In genomic region chr2L:18517002-18517635, dm6 we compare ENCODE assay signal across 4 fruit fly cellular contexts.
TF ChIP-seq lines count a peak whose summit lies in the region.

TSS of gene CG10211 (plus strand) at chr2L:18517487.

- no peak for TF ChIP-seq CTCF in whole organism, embryonic (GFP tag; optimal IDR thresholded peaks at IDR 0.05; lab: Kevin White, UChicago)

TF ChIP-seq in whole organism, embryonic, 481 proteins besides CTCF, POLR2A, EP300 and RAD21 (continues in another document):
- peak; percentile 81 for TF ChIP-seq CG13894 (tag; optimal IDR thresholded peaks at IDR 0.05; lab: Kevin White, UChicago)
- TF ChIP-seq CG11695 (GFP tag; IDR thresholded peaks at IDR 0.05; lab: Robert Waterston, UW): 0 out of 3 replicates have a peak, but pooled peaks have one; percentile 6
- TF ChIP-seq CG8281 (tag; optimal IDR thresholded peaks at IDR 0.05; lab: Kevin White, UChicago): peak; percentile 20
- TF ChIP-seq Bgb (GFP tag; IDR thresholded peaks at IDR 0.05; lab: Robert Waterston, UW; ENCODE audit: partially characterized antibody): peak; percentile 18; the same call in 1 of the 2 replicates
- peak; percentile 56 for TF ChIP-seq Jarid2 (GFP tag; optimal IDR thresholded peaks at IDR 0.05; lab: Kevin White, UChicago)
- TF ChIP-seq Blimp-1 (GFP tag; optimal IDR thresholded peaks at IDR 0.05; lab: Kevin White, UChicago): peak; percentile 98
- TF ChIP-seq CG11504 (tag; optimal IDR thresholded peaks at IDR 0.05; lab: Kevin White, UChicago): peak; percentile 10
- peak; percentile 21; the same call in 1 of the 2 replicates for TF ChIP-seq amos (GFP tag; IDR thresholded peaks at IDR 0.05; lab: Robert Waterston, UW; ENCODE audit: partially characterized antibody)
- TF ChIP-seq CG11560 (tag; IDR thresholded peaks at IDR 0.05; lab: Robert Waterston, UW): no peak
- TF ChIP-seq pros (GFP tag; optimal IDR thresholded peaks at IDR 0.05; lab: Kevin White, UChicago): peak; percentile 42
- TF ChIP-seq CG12769 (tag; optimal IDR thresholded peaks at IDR 0.05; lab: Kevin White, UChicago): peak; percentile 84
- TF ChIP-seq so (GFP tag; IDR thresholded peaks at IDR 0.05; lab: Robert Waterston, UW): no peak
- peak; percentile 15; the same call in 1 of the 2 replicates for TF ChIP-seq bbx (GFP tag; IDR thresholded peaks at IDR 0.05; lab: Robert Waterston, UW; ENCODE audit: partially characterized antibody)
- TF ChIP-seq CG6175 (GFP tag; IDR thresholded peaks at IDR 0.05; lab: Robert Waterston, UW): 0 out of 3 replicates have a peak, but pooled peaks have one; percentile 27
- TF ChIP-seq chinmo (GFP tag; IDR thresholded peaks at IDR 0.05; lab: Robert Waterston, UW; ENCODE audit: partially characterized antibody): peak; percentile 80; the same call in 3 of the 4 replicates
- no peak for TF ChIP-seq CG7372 (GFP tag; IDR thresholded peaks at IDR 0.05; lab: Robert Waterston, UW)
- TF ChIP-seq CG13287 (GFP tag; IDR thresholded peaks at IDR 0.05; lab: Robert Waterston, UW; ENCODE audit: partially characterized antibody): peak; percentile 19; the same call in 1 of the 2 replicates
- no peak for TF ChIP-seq CG12299 (tag; optimal IDR thresholded peaks at IDR 0.05; lab: Kevin White, UChicago)
- TF ChIP-seq CG33557 (GFP tag; optimal IDR thresholded peaks at IDR 0.05; lab: Kevin White, UChicago): peak; percentile 17

TF ChIP-seq in whole organism, prepupa, 60 proteins besides CTCF, POLR2A, EP300 and RAD21 (continues in another document):
- peak; percentile 44 for TF ChIP-seq dsx (GFP tag; optimal IDR thresholded peaks at IDR 0.05; lab: Kevin White, UChicago; ENCODE audit: poor library complexity, severe bottlenecking)
- peak; percentile 55 for TF ChIP-seq CG10669 (GFP tag; optimal IDR thresholded peaks at IDR 0.05; lab: Kevin White, UChicago)
- TF ChIP-seq fkh (GFP tag; optimal IDR thresholded peaks at IDR 0.05; lab: Kevin White, UChicago): no peak
- TF ChIP-seq CG8632 (GFP tag; optimal IDR thresholded peaks at IDR 0.05; lab: Kevin White, UChicago): peak; percentile 54
- TF ChIP-seq cyc (GFP tag; optimal IDR thresholded peaks at IDR 0.05; lab: Kevin White, UChicago): peak; percentile 43
- peak; percentile 44 for TF ChIP-seq acj6 (GFP tag; optimal IDR thresholded peaks at IDR 0.05; lab: Kevin White, UChicago)
- peak; percentile 60 for TF ChIP-seq Eip75B (GFP tag; optimal IDR thresholded peaks at IDR 0.05; lab: Kevin White, UChicago)
- TF ChIP-seq Sox14 (GFP tag; optimal IDR thresholded peaks at IDR 0.05; lab: Kevin White, UChicago): peak; percentile 63
- peak; percentile 56 for TF ChIP-seq CG3919 (GFP tag; optimal IDR thresholded peaks at IDR 0.05; lab: Kevin White, UChicago)
- peak; percentile 57 for TF ChIP-seq OdsH (GFP tag; optimal IDR thresholded peaks at IDR 0.05; lab: Kevin White, UChicago)
- no peak for TF ChIP-seq CG11902 (GFP tag; optimal IDR thresholded peaks at IDR 0.05; lab: Kevin White, UChicago)
- peak; percentile 60 for TF ChIP-seq CG6808 (GFP tag; optimal IDR thresholded peaks at IDR 0.05; lab: Kevin White, UChicago)
- TF ChIP-seq Eip78C (GFP tag; lab: Kevin White, UChicago): peak; percentile 87
- peak; percentile 25 for TF ChIP-seq Hr39 (GFP tag; optimal IDR thresholded peaks at IDR 0.05; lab: Kevin White, UChicago)
- no peak for TF ChIP-seq CG16779 (tag; optimal IDR thresholded peaks at IDR 0.05; lab: Kevin White, UChicago)
- peak; percentile 30 for TF ChIP-seq CG9139 (GFP tag; optimal IDR thresholded peaks at IDR 0.05; lab: Kevin White, UChicago)
- peak; percentile 51 for TF ChIP-seq net (GFP tag; optimal IDR thresholded peaks at IDR 0.05; lab: Kevin White, UChicago)
- peak; percentile 43 for TF ChIP-seq Lpt (GFP tag; optimal IDR thresholded peaks at IDR 0.05; lab: Kevin White, UChicago)
- TF ChIP-seq Smox (GFP tag; optimal IDR thresholded peaks at IDR 0.05; lab: Kevin White, UChicago): peak; percentile 28
- TF ChIP-seq topi (GFP tag; optimal IDR thresholded peaks at IDR 0.05; lab: Kevin White, UChicago): peak; percentile 62
- peak; percentile 44 for TF ChIP-seq dac (GFP tag; optimal IDR thresholded peaks at IDR 0.05; lab: Kevin White, UChicago)
- peak; percentile 26 for TF ChIP-seq CG6792 (GFP tag; optimal IDR thresholded peaks at IDR 0.05; lab: Kevin White, UChicago)
- peak; percentile 48 for TF ChIP-seq pdm3 (GFP tag; optimal IDR thresholded peaks at IDR 0.05; lab: Kevin White, UChicago)

TF ChIP-seq in whole organism, pupa, 21 proteins besides CTCF, POLR2A, EP300 and RAD21:
- TF ChIP-seq Snoo (tag; optimal IDR thresholded peaks at IDR 0.05; lab: Kevin White, UChicago): peak; percentile 46
- peak; percentile 73 for TF ChIP-seq CG8159 (tag; optimal IDR thresholded peaks at IDR 0.05; lab: Kevin White, UChicago)
- TF ChIP-seq CG12605 (GFP tag; IDR thresholded peaks at IDR 0.05; lab: Robert Waterston, UW): no peak
- TF ChIP-seq Ets98B (GFP tag; IDR thresholded peaks at IDR 0.05; lab: Robert Waterston, UW): no peak; the same call in 1 of the 2 replicates
- TF ChIP-seq CG14655 (GFP tag; optimal IDR thresholded peaks at IDR 0.05; lab: Kevin White, UChicago): peak; percentile 71
- no peak for TF ChIP-seq D1 (tag; optimal IDR thresholded peaks at IDR 0.05; lab: Kevin White, UChicago)
- TF ChIP-seq Pif1A (GFP tag; optimal IDR thresholded peaks at IDR 0.05; lab: Kevin White, UChicago): peak; percentile 47
- TF ChIP-seq gl (tag; optimal IDR thresholded peaks at IDR 0.05; lab: Kevin White, UChicago): no peak
- peak; percentile 36 for TF ChIP-seq Pif1B (GFP tag; optimal IDR thresholded peaks at IDR 0.05; lab: Kevin White, UChicago)
- TF ChIP-seq CG15710 (tag; optimal IDR thresholded peaks at IDR 0.05; lab: Kevin White, UChicago): peak; percentile 64
- peak; percentile 49; the same call in 2 of the 3 replicates for TF ChIP-seq CG4496 (GFP tag; IDR thresholded peaks at IDR 0.05; lab: Robert Waterston, UW)
- TF ChIP-seq CG34367 (tag; optimal IDR thresholded peaks at IDR 0.05; lab: Kevin White, UChicago): peak; percentile 60
- no peak; the same call in 2 of the 3 replicates for TF ChIP-seq fd96Ca (GFP tag; IDR thresholded peaks at IDR 0.05; lab: Robert Waterston, UW)
- peak; percentile 58 for TF ChIP-seq CG9948 (tag; optimal IDR thresholded peaks at IDR 0.05; lab: Kevin White, UChicago)
- TF ChIP-seq EcR (GFP tag; optimal IDR thresholded peaks at IDR 0.05; lab: Kevin White, UChicago): peak; percentile 45
- peak; percentile 24 for TF ChIP-seq CG13204 (GFP tag; optimal IDR thresholded peaks at IDR 0.05; lab: Kevin White, UChicago)
- no peak for TF ChIP-seq CG10348 (GFP tag; IDR thresholded peaks at IDR 0.05; lab: Robert Waterston, UW)
- TF ChIP-seq CG8301 (tag; optimal IDR thresholded peaks at IDR 0.05; lab: Kevin White, UChicago): peak; percentile 67
- peak; percentile 67 for TF ChIP-seq CG17806 (tag; optimal IDR thresholded peaks at IDR 0.05; lab: Kevin White, UChicago)
- peak; percentile 47 for TF ChIP-seq rn (GFP tag; IDR thresholded peaks at IDR 0.05; lab: Robert Waterston, UW)
- 0 out of 2 replicates have a peak, but pooled peaks have one; percentile 9 for TF ChIP-seq CG32121 (GFP tag; IDR thresholded peaks at IDR 0.05; lab: Robert Waterston, UW)
TF ChIP-seq in whole organism, pupa: peak in this region for 15.

TF ChIP-seq in whole organism, wandering third instar larva, 38 proteins besides CTCF, POLR2A, EP300 and RAD21 (continues in another document):
- TF ChIP-seq rgr (GFP tag; optimal IDR thresholded peaks at IDR 0.05; lab: Kevin White, UChicago): peak; percentile 28
- TF ChIP-seq HLH106 (tag; optimal IDR thresholded peaks at IDR 0.05; lab: Kevin White, UChicago): peak; percentile 42
- TF ChIP-seq Rel (GFP tag; optimal IDR thresholded peaks at IDR 0.05; lab: Kevin White, UChicago): no peak
- TF ChIP-seq Rel (tag; optimal IDR thresholded peaks at IDR 0.05; lab: Kevin White, UChicago): no peak
- peak; percentile 27 for TF ChIP-seq h (GFP tag; optimal IDR thresholded peaks at IDR 0.05; lab: Kevin White, UChicago)
- TF ChIP-seq tai (GFP tag; optimal IDR thresholded peaks at IDR 0.05; lab: Kevin White, UChicago): no peak
- TF ChIP-seq fru (GFP tag; optimal IDR thresholded peaks at IDR 0.05; lab: Kevin White, UChicago): peak; percentile 60
- TF ChIP-seq Jra (GFP tag; optimal IDR thresholded peaks at IDR 0.05; lab: Kevin White, UChicago): no peak
- TF ChIP-seq dmrt93B (GFP tag; optimal IDR thresholded peaks at IDR 0.05; lab: Kevin White, UChicago): peak; percentile 10
- no peak for TF ChIP-seq Dfd (GFP tag; optimal IDR thresholded peaks at IDR 0.05; lab: Kevin White, UChicago)
- TF ChIP-seq Mio (GFP tag; optimal IDR thresholded peaks at IDR 0.05; lab: Kevin White, UChicago): no peak
- TF ChIP-seq CG9705 (GFP tag; optimal IDR thresholded peaks at IDR 0.05; lab: Kevin White, UChicago): peak; percentile 11
- no peak for TF ChIP-seq Abd-B (GFP tag; optimal IDR thresholded peaks at IDR 0.05; lab: Kevin White, UChicago)
- TF ChIP-seq psq (GFP tag; optimal IDR thresholded peaks at IDR 0.05; lab: Kevin White, UChicago): peak; percentile 50
- no peak for TF ChIP-seq jim (GFP tag; optimal IDR thresholded peaks at IDR 0.05; lab: Kevin White, UChicago)
- TF ChIP-seq OdsH (GFP tag; optimal IDR thresholded peaks at IDR 0.05; lab: Kevin White, UChicago): peak; percentile 36
- no peak for TF ChIP-seq usp (GFP tag; optimal IDR thresholded peaks at IDR 0.05; lab: Kevin White, UChicago)
- TF ChIP-seq CG32264 (GFP tag; optimal IDR thresholded peaks at IDR 0.05; lab: Kevin White, UChicago): no peak
- no peak for TF ChIP-seq brk (GFP tag; optimal IDR thresholded peaks at IDR 0.05; lab: Kevin White, UChicago)
- TF ChIP-seq Hr83 (GFP tag; optimal IDR thresholded peaks at IDR 0.05; lab: Kevin White, UChicago; ENCODE audit: poor library complexity, severe bottlenecking): no peak
- no peak for TF ChIP-seq CrebA (GFP tag; optimal IDR thresholded peaks at IDR 0.05; lab: Kevin White, UChicago; ENCODE audit: borderline replicate concordance)
- TF ChIP-seq foxo (GFP tag; optimal IDR thresholded peaks at IDR 0.05; lab: Kevin White, UChicago): peak in 1 of 2 experiments; percentile 38
- no peak for TF ChIP-seq sage (GFP tag; optimal IDR thresholded peaks at IDR 0.05; lab: Kevin White, UChicago)
- TF ChIP-seq br (GFP tag; optimal IDR thresholded peaks at IDR 0.05; lab: Kevin White, UChicago): peak; percentile 53
- TF ChIP-seq woc (GFP tag; optimal IDR thresholded peaks at IDR 0.05; lab: Kevin White, UChicago): peak; percentile 53
- peak; percentile 75 for TF ChIP-seq Dif (GFP tag; optimal IDR thresholded peaks at IDR 0.05; lab: Kevin White, UChicago; ENCODE audit: partially characterized antibody)
- TF ChIP-seq dl (GFP tag; optimal IDR thresholded peaks at IDR 0.05; lab: Kevin White, UChicago; ENCODE audit: insufficient read depth in 1 of 2, partially characterized antibody in 2 of 2): peak in 1 of 2 experiments; percentile 63
- no peak for TF ChIP-seq lola (GFP tag; optimal IDR thresholded peaks at IDR 0.05; lab: Kevin White, UChicago)
- no peak for TF ChIP-seq N (GFP tag; optimal IDR thresholded peaks at IDR 0.05; lab: Kevin White, UChicago)
- no peak for TF ChIP-seq GATAd (GFP tag; optimal IDR thresholded peaks at IDR 0.05; lab: Kevin White, UChicago)
- no peak for TF ChIP-seq pan (optimal IDR thresholded peaks at IDR 0.05; lab: Kevin White, UChicago)

Comparison
In these comparisons a context has a peak if more than half of its experiments do, and no peak if none do; other contexts are left out.
1. Of the 7 proteins assayed by ChIP-seq in both whole organism, embryonic and whole organism, prepupa: peak only in whole organism, embryonic: none; only in whole organism, prepupa: CG6854, Hr39, Lpt and Sox102F; in both: Blimp-1; in neither: 2.